Worm (Caenorhabditis elegans) whole organism, young adult: ENCODE measurements around the gene mmad-1.
A peak's percentile ranks its signal among the peaks of the same experiment; 100 is the strongest.

ENCODE experiments used
- B0019.2 ChIP-seq: fragments of 200-800 bp; sonication (Bioruptor generic); conservative IDR thresholded peaks from 2 replicates; pipeline ENCODE4 v1.3.6; 2022; ENCODE audit warnings: missing genetic modification reagents, missing genetic modification characterization, missing compliant biosample characterization
- B0261.1 ChIP-seq: sonication (generic microtip); optimal IDR thresholded peaks from 2 replicates; lab custom pipeline; 2016; ENCODE audit warnings: mild to moderate bottlenecking, missing genetic modification characterization, moderate library complexity, missing compliant biosample characterization
- B0336.3 ChIP-seq: fragments of 200-800 bp; sonication (Bioruptor generic); IDR thresholded peaks from 2 replicates; pipeline ENCODE4 v1.3.6; 2022; ENCODE audit warnings: missing genetic modification characterization, missing compliant biosample characterization
- C06A6.2 ChIP-seq: fragments of 200-800 bp; sonication (Bioruptor generic); conservative IDR thresholded peaks from 2 replicates; pipeline ENCODE4 v1.3.6; 2022; ENCODE audit warnings: missing genetic modification characterization, missing compliant biosample characterization
- F55B11.4 ChIP-seq: sonication (generic microtip); optimal IDR thresholded peaks from 2 replicates; lab custom pipeline; 2016; ENCODE audit warnings: missing compliant biosample characterization, missing genetic modification characterization, borderline replicate concordance; ENCODE audit not compliant: insufficient read depth
- F57A8.1 ChIP-seq: fragments of 200-800 bp; sonication (Bioruptor generic); optimal IDR thresholded peaks from 2 replicates; lab custom pipeline; 2018; ENCODE audit warnings: mild to moderate bottlenecking, missing genetic modification characterization, moderate library complexity, missing compliant biosample characterization
- F57C9.4 ChIP-seq: sonication (generic microtip); optimal IDR thresholded peaks from 2 replicates; lab custom pipeline; 2017; ENCODE audit warnings: mild to moderate bottlenecking, missing genetic modification characterization, missing compliant biosample characterization
- K11D2.4 ChIP-seq: fragments of 200-800 bp; sonication (Bioruptor generic); IDR thresholded peaks from 2 replicates; pipeline ENCODE4 v1.3.6; 2022; ENCODE audit warnings: missing genetic modification reagents, missing genetic modification characterization, missing compliant biosample characterization
- T07F8.4 ChIP-seq: sonication (generic microtip); optimal IDR thresholded peaks from 2 replicates; lab custom pipeline; 2016; ENCODE audit warnings: mild to moderate bottlenecking, missing genetic modification characterization, moderate library complexity, missing compliant biosample characterization
- ZK185.1 ChIP-seq: sonication (generic microtip); optimal IDR thresholded peaks from 2 replicates; lab custom pipeline; 2016; ENCODE audit warnings: mild to moderate bottlenecking, missing genetic modification characterization, missing compliant biosample characterization; ENCODE audit not compliant: poor library complexity, severe bottlenecking
- ama-1 ChIP-seq, 3 experiments: fragments of 150-350 bp in 1 of 3; sonication (generic microtip) in 2 of 3; optimal IDR thresholded peaks; 2 replicates each; lab custom pipeline; 2014 to 2018; ENCODE audit warnings: missing biosample characterization in 2 of 3, missing genetic modification characterization in 2 of 3, missing genetic modification reagents in 2 of 3
- cebp-2 ChIP-seq: fragments of 200-800 bp; sonication (Bioruptor generic); IDR thresholded peaks from 2 replicates; pipeline ENCODE4 v1.3.6; 2022; ENCODE audit warnings: missing genetic modification characterization, missing compliant biosample characterization
- ceh-100 ChIP-seq: fragments of 200-800 bp; sonication (Bioruptor generic); IDR thresholded peaks from 2 replicates; pipeline ENCODE4 v1.3.6; 2022; ENCODE audit warnings: missing genetic modification reagents, missing genetic modification characterization, missing compliant biosample characterization
- ceh-40 ChIP-seq: fragments of 200-800 bp; sonication (Bioruptor generic); IDR thresholded peaks from 2 replicates; pipeline ENCODE4 v1.3.6; 2022; ENCODE audit warnings: missing genetic modification characterization, missing compliant biosample characterization
- ceh-58 ChIP-seq: fragments of 200-800 bp; sonication (Bioruptor generic); IDR thresholded peaks from 2 replicates; pipeline ENCODE4 v1.3.6; 2022; ENCODE audit warnings: missing genetic modification characterization, missing compliant biosample characterization
- ceh-79 ChIP-seq: sonication (generic microtip); optimal IDR thresholded peaks from 2 replicates; lab custom pipeline; 2017; ENCODE audit warnings: mild to moderate bottlenecking, missing genetic modification characterization, missing compliant biosample characterization
- chd-7 ChIP-seq: sonication (generic microtip); optimal IDR thresholded peaks from 2 replicates; lab custom pipeline; 2016; ENCODE audit warnings: mild to moderate bottlenecking, missing genetic modification characterization, moderate library complexity, missing compliant biosample characterization
- dox-1 ChIP-seq: fragments of 200-800 bp; sonication (Bioruptor generic); IDR thresholded peaks from 2 replicates; pipeline ENCODE4 v1.3.6; 2022; ENCODE audit warnings: missing genetic modification reagents, missing genetic modification characterization, missing compliant biosample characterization
- egrh-3 ChIP-seq: fragments of 200-800 bp; sonication (Bioruptor generic); IDR thresholded peaks from 2 replicates; pipeline ENCODE4 v1.3.6; 2022; ENCODE audit warnings: missing genetic modification reagents, missing genetic modification characterization, missing compliant biosample characterization
- hmg-1.2 ChIP-seq: fragments of 200-800 bp; sonication (Bioruptor generic); IDR thresholded peaks from 2 replicates; pipeline ENCODE4 v1.3.6; 2022; ENCODE audit warnings: missing genetic modification reagents, missing genetic modification characterization, missing compliant biosample characterization
- hrde-1 ChIP-seq: sonication (generic microtip); optimal IDR thresholded peaks from 2 replicates; lab custom pipeline; 2016; ENCODE audit warnings: missing genetic modification characterization, mild to moderate bottlenecking, missing compliant biosample characterization, moderate library complexity, missing genotype, missing genetic modification reagents, borderline replicate concordance
- hsf-1 ChIP-seq: fragments of 200-800 bp; sonication (Bioruptor generic); IDR thresholded peaks from 2 replicates; pipeline ENCODE4 v1.3.6; 2022; ENCODE audit warnings: missing genetic modification reagents, missing genetic modification characterization, missing compliant biosample characterization
- let-526 ChIP-seq: fragments of 200-800 bp; sonication (Bioruptor generic); IDR thresholded peaks from 2 replicates; pipeline ENCODE4 v1.3.6; 2022; ENCODE audit warnings: missing genetic modification reagents, missing genetic modification characterization, missing compliant biosample characterization
- let-607 ChIP-seq, 2 experiments: fragments of 200-800 bp in 1 of 2; sonication (Bioruptor generic) in 1 of 2; sonication (generic microtip) in 1 of 2; optimal IDR thresholded peaks; 2 replicates each; lab custom pipeline; 2016 to 2018; ENCODE audit warnings: mild to moderate bottlenecking in 2 of 2, missing compliant biosample characterization in 2 of 2, missing genetic modification characterization in 2 of 2, moderate library complexity in 2 of 2, missing genotype in 1 of 2
- lin-26 ChIP-seq: fragments of 200-800 bp; sonication (Bioruptor generic); IDR thresholded peaks from 2 replicates; pipeline ENCODE4 v1.3.6; 2022; ENCODE audit warnings: missing genetic modification reagents, missing genetic modification characterization, missing compliant biosample characterization
- lin-35 ChIP-seq, 3 experiments: fragments of 150-350 bp in 2 of 3; sonication (generic microtip) in 1 of 3; optimal IDR thresholded peaks; 2 replicates each; lab custom pipeline; 2014 to 2018; ENCODE audit warnings: missing biosample characterization in 3 of 3, missing genetic modification characterization in 3 of 3, missing genetic modification reagents in 3 of 3
- lin-40 ChIP-seq: sonication (generic microtip); optimal IDR thresholded peaks from 2 replicates; lab custom pipeline; 2016; ENCODE audit warnings: missing genetic modification characterization, mild to moderate bottlenecking, missing compliant biosample characterization, missing genotype, missing genetic modification reagents
- lin-54 ChIP-seq: fragments of 200-800 bp; sonication (Bioruptor generic); optimal IDR thresholded peaks from 2 replicates; lab custom pipeline; 2018; ENCODE audit warnings: mild to moderate bottlenecking, missing genetic modification characterization, missing compliant biosample characterization
- madf-10 ChIP-seq: sonication (generic microtip); optimal IDR thresholded peaks from 2 replicates; lab custom pipeline; 2016; ENCODE audit warnings: mild to moderate bottlenecking, missing genetic modification characterization, missing compliant biosample characterization
- madf-8 ChIP-seq: fragments of 200-800 bp; sonication (Bioruptor generic); conservative IDR thresholded peaks from 2 replicates; pipeline ENCODE4 v1.3.6; 2022; ENCODE audit warnings: missing genetic modification reagents, missing genetic modification characterization, missing compliant biosample characterization
- mcd-1 ChIP-seq: fragments of 200-800 bp; sonication (Bioruptor generic); IDR thresholded peaks from 2 replicates; pipeline ENCODE4 v1.3.6; 2022; ENCODE audit warnings: missing genetic modification reagents, missing genetic modification characterization, missing compliant biosample characterization
- mxl-1 ChIP-seq: sonication (generic microtip); optimal IDR thresholded peaks from 2 replicates; lab custom pipeline; 2016; ENCODE audit warnings: missing genetic modification characterization, missing compliant biosample characterization
- nhr-179 ChIP-seq: sonication (generic microtip); optimal IDR thresholded peaks from 2 replicates; lab custom pipeline; 2016; ENCODE audit warnings: mild to moderate bottlenecking, missing genetic modification characterization, missing compliant biosample characterization
- nhr-80 ChIP-seq: sonication (generic microtip); optimal IDR thresholded peaks from 2 replicates; lab custom pipeline; 2016; ENCODE audit warnings: missing genetic modification characterization, missing compliant biosample characterization
- pbrm-1 ChIP-seq: fragments of 200-800 bp; sonication (Bioruptor generic); IDR thresholded peaks from 2 replicates; pipeline ENCODE4 v1.3.6; 2022; ENCODE audit warnings: missing genetic modification reagents, missing genetic modification characterization, missing compliant biosample characterization
- pha-4 ChIP-seq: fragments of 150-350 bp; sonication (generic microtip); optimal IDR thresholded peaks from 2 replicates; lab custom pipeline; 2014; ENCODE audit warnings: missing biosample characterization, missing genetic modification reagents, missing genetic modification characterization
- repo-1 ChIP-seq: sonication (generic microtip); optimal IDR thresholded peaks from 2 replicates; lab custom pipeline; 2017; ENCODE audit warnings: mild to moderate bottlenecking, missing genetic modification characterization, missing compliant biosample characterization
- sdz-38 ChIP-seq: sonication (generic microtip); optimal IDR thresholded peaks from 2 replicates; lab custom pipeline; 2016; ENCODE audit warnings: missing genotype, missing genetic modification characterization, missing compliant biosample characterization
- snpc-4 ChIP-seq, 5 experiments: fragments of 150-350 bp in 1 of 5; sonication (generic microtip) in 4 of 5; optimal IDR thresholded peaks; 2 replicates each; lab custom pipeline; 2014 to 2018; ENCODE audit warnings: missing genetic modification characterization in 5 of 5, missing biosample characterization in 3 of 5, antibody characterized with exemption in 2 of 5, mild to moderate bottlenecking in 2 of 5, missing compliant biosample characterization in 2 of 5, missing genotype in 2 of 5, moderate library complexity in 2 of 5, missing genetic modification reagents in 1 of 5
- sptf-2 ChIP-seq: fragments of 200-800 bp; sonication (Bioruptor generic); optimal IDR thresholded peaks from 2 replicates; lab custom pipeline; 2018; ENCODE audit warnings: mild to moderate bottlenecking, missing genetic modification characterization, missing compliant biosample characterization
- tbp1 ChIP-seq: fragments of 200-800 bp; sonication (Bioruptor generic); optimal IDR thresholded peaks from 2 replicates; lab custom pipeline; 2018; ENCODE audit warnings: mild to moderate bottlenecking, missing genetic modification characterization, missing compliant biosample characterization
- tbx-9 ChIP-seq: sonication (generic microtip); optimal IDR thresholded peaks from 2 replicates; lab custom pipeline; 2016; ENCODE audit warnings: borderline replicate concordance, missing genetic modification characterization, inconsistent platforms, missing compliant biosample characterization
- unc-130 ChIP-seq: sonication (generic microtip); optimal IDR thresholded peaks from 2 replicates; lab custom pipeline; 2016; ENCODE audit warnings: missing genetic modification reagents, missing genetic modification characterization, missing compliant biosample characterization
- unc-62 ChIP-seq: fragments of 150-350 bp; optimal IDR thresholded peaks from 2 replicates; lab custom pipeline; 2014; ENCODE audit warnings: missing biosample characterization, missing genetic modification reagents, missing genetic modification characterization
- ztf-22 ChIP-seq: fragments of 200-800 bp; sonication (Bioruptor generic); optimal IDR thresholded peaks from 2 replicates; lab custom pipeline; 2018; ENCODE audit warnings: mild to moderate bottlenecking, missing genetic modification characterization, moderate library complexity, missing compliant biosample characterization
- ztf-25 ChIP-seq: fragments of 200-800 bp; sonication (Bioruptor generic); IDR thresholded peaks from 2 replicates; pipeline ENCODE4 v1.3.6; 2022; ENCODE audit warnings: missing genetic modification reagents, missing genetic modification characterization, missing compliant biosample characterization
- ztf-3 ChIP-seq: fragments of 200-800 bp; sonication (Bioruptor generic); optimal IDR thresholded peaks from 2 replicates; lab custom pipeline; 2018; ENCODE audit warnings: mild to moderate bottlenecking, missing genetic modification characterization, missing compliant biosample characterization

mmad-1 gene

ce11 chrIII:13548982-13549381 is at the start of gene mmad-1:
Gene mmad-1, minus strand, starts transcription at chrIII:13549005.
- TF ChIP-seq ceh-100 (GFP tag; lab: Robert Waterston, UW) = no peak; the same call in 1 of the 2 replicates
- no peak for TF ChIP-seq lin-35 (GFP tag; optimal IDR thresholded peaks at IDR 0.05; lab: Kevin White, UChicago)
- TF ChIP-seq lin-40 (tag; lab: Kevin White, UChicago) = peak; percentile 35
- TF ChIP-seq nhr-179 = no peak
- TF ChIP-seq mcd-1 (GFP tag; lab: Robert Waterston, UW) = peak; percentile 34; the same call in 1 of the 2 replicates
- no peak for TF ChIP-seq F57A8.1 (GFP tag; lab: Kevin White, UChicago)
- TF ChIP-seq ceh-79 (tag; lab: Kevin White, UChicago) = no peak
- TF ChIP-seq ztf-22 (GFP tag; lab: Kevin White, UChicago) = peak; percentile 31
- no peak for TF ChIP-seq mxl-1 (tag; lab: Kevin White, UChicago)
- TF ChIP-seq B0336.3 (GFP tag; lab: Robert Waterston, UW) = peak; percentile 20; the same call in 1 of the 2 replicates
- TF ChIP-seq let-526 = no peak
- no peak for TF ChIP-seq ceh-40 (GFP tag; lab: Robert Waterston, UW)
- peak; percentile 25; the same call in 1 of the 2 replicates for TF ChIP-seq dox-1 (GFP tag; lab: Robert Waterston, UW)
- no peak for TF ChIP-seq tbx-9 (tag; lab: Kevin White, UChicago)
- TF ChIP-seq ZK185.1 = peak; percentile 11
- TF ChIP-seq lin-54 (GFP tag; lab: Kevin White, UChicago) = no peak
- TF ChIP-seq unc-130 (GFP tag; lab: Kevin White, UChicago) = no peak
- TF ChIP-seq chd-7 (tag; lab: Kevin White, UChicago) = peak; percentile 51
- peak; percentile 47 for TF ChIP-seq madf-10 (tag; lab: Kevin White, UChicago)
- peak; percentile 46; the same call in 1 of the 2 replicates for TF ChIP-seq pbrm-1 (GFP tag; lab: Robert Waterston, UW)
- TF ChIP-seq lin-26 (GFP tag; lab: Robert Waterston, UW) = no peak
- no peak for TF ChIP-seq ztf-3 (GFP tag; lab: Kevin White, UChicago)
- no peak for TF ChIP-seq sptf-2 (GFP tag; lab: Kevin White, UChicago)
- no peak for TF ChIP-seq sdz-38 (tag; lab: Kevin White, UChicago)
- TF ChIP-seq ama-1 (optimal IDR thresholded peaks at IDR 0.05; lab: Kevin White, UChicago) = peak; percentile 72
- TF ChIP-seq ama-1 (GFP tag; optimal IDR thresholded peaks at IDR 0.05; lab: Kevin White, UChicago) = no peak
- no peak for TF ChIP-seq T07F8.4 (tag; lab: Kevin White, UChicago)
- TF ChIP-seq C06A6.2 (GFP tag; lab: Robert Waterston, UW) = no peak
- TF ChIP-seq hmg-1.2 (GFP tag; lab: Robert Waterston, UW) = peak; percentile 91
- peak; percentile 43; the same call in 1 of the 2 replicates for TF ChIP-seq K11D2.4 (GFP tag; lab: Robert Waterston, UW)
- TF ChIP-seq let-607 (tag; optimal IDR thresholded peaks at IDR 0.05; lab: Kevin White, UChicago) = peak in 1 of 2 experiments; percentile 35
- no peak for TF ChIP-seq B0019.2 (GFP tag; lab: Robert Waterston, UW)
- TF ChIP-seq ztf-25 (GFP tag; lab: Robert Waterston, UW) = no peak
- no peak for TF ChIP-seq hrde-1 (tag; lab: Kevin White, UChicago)
- peak; percentile 57 for TF ChIP-seq tbp1 (GFP tag; lab: Kevin White, UChicago)
- TF ChIP-seq unc-62 (GFP tag; lab: Kevin White, UChicago) = peak; percentile 86
- no peak for TF ChIP-seq F57C9.4 (tag; lab: Kevin White, UChicago)
- no peak for TF ChIP-seq egrh-3 (GFP tag; lab: Robert Waterston, UW)
- TF ChIP-seq F55B11.4 (tag; lab: Kevin White, UChicago) = no peak
- no peak for TF ChIP-seq cebp-2 (GFP tag; lab: Robert Waterston, UW)
- no peak for TF ChIP-seq snpc-4 (GFP tag; optimal IDR thresholded peaks at IDR 0.05; lab: Kevin White, UChicago)
- TF ChIP-seq snpc-4 (tag; optimal IDR thresholded peaks at IDR 0.05; lab: Kevin White, UChicago) = peak in 2 of 4 experiments; percentile 14 to 33
- peak; percentile 63 for TF ChIP-seq nhr-80 (tag; lab: Kevin White, UChicago)
- TF ChIP-seq ceh-58 = no peak
- TF ChIP-seq hsf-1 (GFP tag; lab: Robert Waterston, UW) = no peak
- TF ChIP-seq B0261.1 (tag; lab: Kevin White, UChicago) = no peak
- TF ChIP-seq pha-4 (tag; lab: Kevin White, UChicago) = peak; percentile 50
- no peak for TF ChIP-seq madf-8
- no peak for TF ChIP-seq repo-1
